Worm (Caenorhabditis elegans) whole organism, late embryonic: ENCODE data around the gene C56C10.7.

ENCODE experiments used
- F13H6.1 ChIP-seq: sonication (generic microtip); optimal IDR thresholded peaks from 2 replicates; lab custom pipeline; 2016; ENCODE audit warnings: missing genetic modification characterization, missing compliant biosample characterization
- dve-1 ChIP-seq: sonication (generic microtip); optimal IDR thresholded peaks from 2 replicates; lab custom pipeline; 2017; ENCODE audit warnings: antibody characterized with exemption, mild to moderate bottlenecking, missing genetic modification characterization, missing compliant biosample characterization
- fkh-10 ChIP-seq: fragments of 150-350 bp; optimal IDR thresholded peaks from 2 replicates; lab custom pipeline; 2014; ENCODE audit warnings: missing biosample characterization, missing genetic modification reagents, missing genetic modification characterization
- lim-6 ChIP-seq: sonication (generic microtip); optimal IDR thresholded peaks from 2 replicates; lab custom pipeline; 2016; ENCODE audit warnings: missing genetic modification characterization, missing compliant biosample characterization
- pha-4 ChIP-seq: fragments of 150-350 bp; optimal IDR thresholded peaks from 2 replicates; lab custom pipeline; 2018; ENCODE audit warnings: missing biosample characterization, missing genetic modification reagents, missing genetic modification characterization

ce11 chrII:6594151-6594550 is 6.8 kb upstream of the C56C10.7 start, which contains the start of gene aipr-1:
- TF ChIP-seq dve-1 (tag; lab: Kevin White, UChicago) (no peak), lim-6 (tag; lab: Kevin White, UChicago) (no peak), fkh-10 (GFP tag; lab: Kevin White, UChicago) (no peak), F13H6.1 (tag; lab: Kevin White, UChicago) (no peak), pha-4 (no peak)
